Worm (Caenorhabditis elegans) whole organism, L4 larva: ENCODE measurements around the gene Y7A5A.1.

Experiments used
- ceh-82 ChIP-seq: sonication (generic microtip); optimal IDR thresholded peaks from 2 replicates; lab custom pipeline; 2017; ENCODE audit warnings: missing biosample characterization, missing genetic modification characterization
- daf-12 ChIP-seq: fragments of 150-350 bp; optimal IDR thresholded peaks from 2 replicates; lab custom pipeline; 2014; ENCODE audit warnings: missing biosample characterization, missing genetic modification reagents, missing genetic modification characterization
- dve-1 ChIP-seq: sonication (generic microtip); optimal IDR thresholded peaks from 2 replicates; lab custom pipeline; 2017; ENCODE audit warnings: antibody characterized with exemption, mild to moderate bottlenecking, missing genetic modification characterization, missing compliant biosample characterization; ENCODE audit not compliant: insufficient read depth
- egl-27 ChIP-seq: sonication (generic microtip); optimal IDR thresholded peaks from 3 replicates; lab custom pipeline; 2017; ENCODE audit warnings: missing biosample characterization, missing genetic modification reagents, missing genetic modification characterization
- lin-13 ChIP-seq: fragments of 150-350 bp; optimal IDR thresholded peaks from 2 replicates; lab custom pipeline; 2014; ENCODE audit warnings: missing biosample characterization, missing genetic modification reagents, missing genetic modification characterization
- lsy-2 ChIP-seq, 2 experiments: fragments of 150-350 bp in 1 of 2; sonication (generic microtip) in 1 of 2; optimal IDR thresholded peaks; 2 replicates each; lab custom pipeline; 2014 to 2017; ENCODE audit warnings: missing biosample characterization in 2 of 2, missing genetic modification characterization in 2 of 2
- nhr-10 ChIP-seq: fragments of 150-350 bp; optimal IDR thresholded peaks from 2 replicates; lab custom pipeline; 2014; ENCODE audit warnings: missing biosample characterization, missing genetic modification characterization
- nhr-237 ChIP-seq: sonication (generic microtip); optimal IDR thresholded peaks from 2 replicates; lab custom pipeline; 2017; ENCODE audit warnings: missing biosample characterization, missing genetic modification characterization
- skn-1 ChIP-seq: fragments of 150-350 bp; optimal IDR thresholded peaks from 2 replicates; lab custom pipeline; 2014; ENCODE audit warnings: missing biosample characterization, missing genetic modification characterization

ce11 chrX:15814548-15814947 lies 43.3 kb upstream of the Y7A5A.1 start:
- TF ChIP-seq nhr-10 (tag; lab: Kevin White, UChicago) (no peak), lsy-2 (tag; optimal IDR thresholded peaks at IDR 0.05; lab: Kevin White, UChicago) (no peak), ceh-82 (tag; lab: Kevin White, UChicago) (no peak), dve-1 (tag; lab: Kevin White, UChicago) (no peak), daf-12 (tag; lab: Kevin White, UChicago) (no peak), lin-13 (no peak), nhr-237 (tag; lab: Kevin White, UChicago) (no peak), egl-27 (tag; lab: Kevin White, UChicago) (no peak), skn-1 (no peak)
